Worm (Caenorhabditis elegans): Measurements from ENCODE around the gene cap-2.
A peak's percentile ranks its signal among the peaks of the same experiment; 100 is the strongest.

DNA sequence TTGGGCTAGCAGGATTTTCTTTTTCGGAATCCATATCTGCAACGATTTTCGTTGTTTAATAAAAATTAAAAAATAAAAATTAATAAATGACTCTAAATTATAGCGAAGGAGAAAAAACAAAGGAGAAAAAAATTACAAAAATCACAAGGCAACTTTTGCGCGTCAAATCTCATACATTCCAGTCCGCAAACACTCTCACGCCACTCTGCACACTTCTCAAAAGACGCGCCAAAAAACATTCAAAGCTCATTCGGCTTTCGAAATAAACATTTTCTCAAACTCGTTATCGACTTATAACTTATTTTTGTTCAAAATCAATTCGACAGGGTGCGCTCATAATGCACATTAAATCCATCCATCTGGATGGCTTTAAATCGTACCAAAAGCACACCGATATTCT, 45.0 kb upstream of the cap-2 start, which contains the start of the genes R06F6.12 and mix-1:
- TF ChIP-seq ztf-11 (tag; optimal IDR thresholded peaks at IDR 0.05), result no peak
- TF ChIP-seq snpc-4 (tag; optimal IDR thresholded peaks at IDR 0.05), result no peak
- no peak for TF ChIP-seq ham-2 (GFP tag; optimal IDR thresholded peaks at IDR 0.05)
- no peak for TF ChIP-seq nhr-12 (tag; optimal IDR thresholded peaks at IDR 0.05)
- TF ChIP-seq flh-1 (GFP tag; optimal IDR thresholded peaks at IDR 0.05), result no peak
- peak; percentile 5 for TF ChIP-seq unc-62 (GFP tag; optimal IDR thresholded peaks at IDR 0.05)
- TF ChIP-seq pha-4 (tag; optimal IDR thresholded peaks at IDR 0.05), result peak; percentile 16
- no peak for TF ChIP-seq unc-39 (tag; optimal IDR thresholded peaks at IDR 0.05)
- TF ChIP-seq lin-13 (tag; optimal IDR thresholded peaks at IDR 0.05), result peak; percentile 45
- no peak for TF ChIP-seq mab-5 (tag; optimal IDR thresholded peaks at IDR 0.05)
- TF ChIP-seq sptf-1 (tag; optimal IDR thresholded peaks at IDR 0.05), result peak; percentile 34
- no peak for TF ChIP-seq unc-120 (tag; optimal IDR thresholded peaks at IDR 0.05; ENCODE audit: poor library complexity, severe bottlenecking)

Measured in whole organism, mixed stage, embryonic.